Worm (Caenorhabditis elegans): ENCODE results near the gene prdh-1.

The prdh-1 gene

DNA sequence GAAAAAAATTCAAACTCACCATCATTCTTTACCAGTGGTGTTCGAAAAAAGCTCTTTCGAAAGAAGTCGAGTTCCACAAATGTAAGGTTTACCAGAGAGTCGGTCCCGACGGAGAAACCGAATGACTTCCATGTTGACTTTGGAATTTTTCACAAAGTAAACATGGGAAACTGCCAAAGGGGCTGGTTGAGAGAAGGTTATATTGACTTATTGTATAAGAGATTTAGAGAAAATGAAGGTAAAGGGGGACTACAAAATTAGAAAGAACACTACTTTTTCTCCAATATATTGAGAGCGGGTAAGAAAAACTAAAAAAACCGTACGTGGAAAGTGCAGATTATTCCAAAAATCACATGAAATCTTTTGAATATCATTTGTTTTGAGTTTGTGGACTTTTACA is 11.2 kb downstream of the prdh-1 start, which contains the start of gene vamp-8:
Gene vamp-8 (minus strand): TSS at position 25 of the 400 bp plus-strand sequence.
- TF ChIP-seq nhr-77 (tag; optimal IDR thresholded peaks at IDR 0.05) (peak; percentile 1), nhr-237 (tag; optimal IDR thresholded peaks at IDR 0.05) (no peak), skn-1 (tag; optimal IDR thresholded peaks at IDR 0.05) (peak; percentile 28)

DNA sequence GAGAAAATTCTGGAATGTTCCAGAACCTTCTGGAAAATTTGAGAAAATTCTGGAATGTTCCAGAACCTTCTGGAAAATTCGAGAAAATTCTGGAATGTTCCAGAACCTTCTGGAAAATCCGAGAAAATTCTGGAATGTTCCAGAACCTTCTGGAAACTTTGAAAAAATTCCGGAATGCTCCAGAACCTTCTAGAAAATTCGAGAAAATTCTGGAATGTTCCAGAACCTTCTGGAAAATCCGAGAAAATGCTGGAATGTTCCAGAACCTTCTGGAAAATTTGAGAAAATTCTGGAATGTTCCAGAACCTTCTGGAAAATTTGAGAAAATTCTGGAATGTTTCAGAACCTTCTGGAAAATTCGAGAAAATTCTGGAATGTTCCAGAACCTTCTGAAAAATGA is 14.4 kb downstream of the prdh-1 start:
- 0 out of 2 replicates have a peak, but pooled peaks have one; percentile 6 for TF ChIP-seq unc-98 (GFP tag; IDR thresholded peaks at IDR 0.05)

DNA sequence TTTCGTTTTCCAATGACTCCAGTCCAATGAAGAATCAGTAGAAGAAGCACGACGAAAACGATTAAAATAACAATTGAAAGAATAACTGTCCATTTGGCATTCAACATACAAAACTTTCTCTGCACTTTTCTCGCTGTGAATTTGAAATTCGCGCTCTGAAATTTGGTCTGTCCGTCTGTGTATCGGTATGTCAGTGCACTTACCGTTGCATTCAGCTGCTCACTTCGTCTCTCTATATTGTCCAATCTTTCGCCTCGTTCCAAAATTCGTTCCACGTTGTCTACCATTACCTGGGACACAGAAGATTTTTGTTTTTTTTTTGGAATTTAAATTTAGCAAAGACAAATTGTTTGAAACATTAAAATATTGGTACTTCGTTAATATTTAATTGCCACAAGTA is 16.0 kb downstream of the prdh-1 start:
- TF ChIP-seq lin-35 (GFP tag; optimal IDR thresholded peaks at IDR 0.05), result peak in 1 of 2 experiments; percentile 26
- no peak for TF ChIP-seq nhr-84 (tag; optimal IDR thresholded peaks at IDR 0.05)
- TF ChIP-seq lir-3 (tag; optimal IDR thresholded peaks at IDR 0.05; ENCODE audit: poor library complexity), result no peak
- no peak for TF ChIP-seq nhr-71 (tag; optimal IDR thresholded peaks at IDR 0.05)
- no peak for TF ChIP-seq lsy-2 (tag; optimal IDR thresholded peaks at IDR 0.05)
- TF ChIP-seq efl-1 (optimal IDR thresholded peaks at IDR 0.05), result no peak
- TF ChIP-seq efl-1 (GFP tag; optimal IDR thresholded peaks at IDR 0.05 in 1 of 2), result peak in 1 of 2 experiments; percentile 95
- no peak for TF ChIP-seq ceh-88 (GFP tag; IDR thresholded peaks at IDR 0.05)
- peak in 1 of 3 experiments; percentile 18 for TF ChIP-seq dpl-1 (GFP tag; optimal IDR thresholded peaks at IDR 0.05)
- no peak for TF ChIP-seq sox-4 (tag; optimal IDR thresholded peaks at IDR 0.05)
- TF ChIP-seq ces-1 (GFP tag; optimal IDR thresholded peaks at IDR 0.05), result no peak
- TF ChIP-seq ets-5 (GFP tag; IDR thresholded peaks at IDR 0.05), result no peak
- no peak for TF ChIP-seq rnt-1 (tag; optimal IDR thresholded peaks at IDR 0.05)
- TF ChIP-seq hlh-17 (GFP tag; optimal IDR thresholded peaks at IDR 0.05; ENCODE audit: borderline replicate concordance), result no peak
- TF ChIP-seq ceh-63 (GFP tag; optimal IDR thresholded peaks at IDR 0.05), result no peak

DNA sequence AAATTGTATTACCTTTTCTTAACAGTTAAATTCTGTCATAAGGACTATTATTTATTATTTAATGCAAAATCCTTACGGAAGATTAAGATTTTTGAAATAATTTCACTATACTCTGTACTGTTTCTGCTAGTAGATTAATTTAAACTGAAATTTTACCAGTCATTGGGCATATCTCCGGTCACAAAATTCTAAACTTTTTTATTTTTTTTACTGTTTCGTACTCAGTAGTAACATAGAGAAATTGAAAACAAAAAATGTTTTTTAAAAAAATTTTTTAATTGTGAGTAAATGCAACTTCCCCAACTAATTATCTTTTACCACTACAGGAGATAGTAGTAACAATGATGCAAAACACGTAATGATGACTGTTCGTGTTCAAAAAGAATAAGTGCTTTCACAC is 38.1 kb downstream of the prdh-1 start:
- no peak for TF ChIP-seq xbp-1 (tag; optimal IDR thresholded peaks at IDR 0.05)
- no peak for TF ChIP-seq fkh-4 (tag; optimal IDR thresholded peaks at IDR 0.05; ENCODE audit: borderline replicate concordance)

DNA sequence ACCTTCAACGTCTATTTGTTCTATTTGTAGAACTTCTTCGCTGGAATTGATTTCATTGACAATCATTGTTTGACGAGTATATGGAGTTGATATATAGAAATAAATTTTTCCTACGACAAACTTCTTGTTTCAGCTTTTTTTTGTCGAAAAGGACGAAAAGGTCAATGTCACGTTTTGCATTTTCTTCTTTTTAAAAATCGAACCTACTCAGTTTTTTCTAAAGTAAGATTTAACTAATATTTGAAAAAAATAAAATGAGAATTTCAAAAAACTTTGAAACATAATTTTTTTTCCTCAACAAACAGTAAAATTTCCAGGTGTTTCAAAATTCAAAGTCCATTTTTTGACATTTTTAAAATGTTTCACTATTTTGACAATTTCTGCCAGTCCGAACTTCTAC is 40.1 kb downstream of the prdh-1 start, which contains the start of gene H08M01.1:
Gene H08M01.1 (minus strand): TSS at position 101 of the 400 bp plus-strand sequence.
- TF ChIP-seq efl-1 (optimal IDR thresholded peaks at IDR 0.05) (no peak), efl-1 (GFP tag; optimal IDR thresholded peaks at IDR 0.05 in 1 of 2) (no peak), ztf-4 (tag; optimal IDR thresholded peaks at IDR 0.05) (no peak), nhr-47 (tag; optimal IDR thresholded peaks at IDR 0.05) (no peak), jun-1 (tag; optimal IDR thresholded peaks at IDR 0.05) (no peak), ets-5 (GFP tag; IDR thresholded peaks at IDR 0.05) (no peak), C34B4.2 (tag; optimal IDR thresholded peaks at IDR 0.05) (no peak), lin-13 (GFP tag; optimal IDR thresholded peaks at IDR 0.05) (no peak), hpl-2 (GFP tag; optimal IDR thresholded peaks at IDR 0.05) (no peak), sox-4 (tag; optimal IDR thresholded peaks at IDR 0.05) (no peak), irx-1 (tag; optimal IDR thresholded peaks at IDR 0.05) (no peak), vab-15 (tag; optimal IDR thresholded peaks at IDR 0.05) (no peak), nhr-20 (tag; optimal IDR thresholded peaks at IDR 0.05) (no peak), C16A3.4 (tag; optimal IDR thresholded peaks at IDR 0.05) (no peak), lsy-2 (tag; optimal IDR thresholded peaks at IDR 0.05) (no peak), nhr-11 (tag; optimal IDR thresholded peaks at IDR 0.05) (no peak), nhr-77 (tag; optimal IDR thresholded peaks at IDR 0.05) (no peak), elt-3 (tag; optimal IDR thresholded peaks at IDR 0.05) (no peak), nhr-19 (GFP tag; conservative IDR thresholded peaks at IDR 0.05) (no peak), zip-4 (GFP tag; optimal IDR thresholded peaks at IDR 0.05) (no peak), mab-9 (GFP tag; IDR thresholded peaks at IDR 0.05) (no peak)
